Worm (Caenorhabditis elegans): ENCODE results near the gene str-83.

ce11 chrV:4018591-4018990 lies 41.5 kb downstream of the str-83 start:
- TF ChIP-seq W03F9.2 (tag; optimal IDR thresholded peaks at IDR 0.05) (no peak), dao-5 (tag; optimal IDR thresholded peaks at IDR 0.05) (no peak)

Measured in whole organism, L4/young adult.